Worm (Caenorhabditis elegans): ENCODE data around the gene F52G3.7.

ce11 chrX:16993524-16993923, 29.8 kb downstream of the F52G3.7 start:
- TF ChIP-seq sea-2 (GFP tag; optimal IDR thresholded peaks at IDR 0.05) = no peak
- no peak for TF ChIP-seq ama-1 (optimal IDR thresholded peaks at IDR 0.05)
- no peak for TF ChIP-seq nhr-77 (tag; optimal IDR thresholded peaks at IDR 0.05)
- no peak for TF ChIP-seq pha-4 (tag; optimal IDR thresholded peaks at IDR 0.05)
- no peak for TF ChIP-seq fos-1 (tag; optimal IDR thresholded peaks at IDR 0.05)
- no peak for TF ChIP-seq nhr-23 (tag; optimal IDR thresholded peaks at IDR 0.05)
- no peak for TF ChIP-seq lin-39 (tag; optimal IDR thresholded peaks at IDR 0.05)
- TF ChIP-seq elt-2 (tag; optimal IDR thresholded peaks at IDR 0.05) = no peak
- TF ChIP-seq ceh-82 (tag; optimal IDR thresholded peaks at IDR 0.05) = no peak
- no peak for TF ChIP-seq nhr-12 (tag; optimal IDR thresholded peaks at IDR 0.05)
